Worm (Caenorhabditis elegans): ENCODE data around the gene R10H10.3.

The R10H10.3 gene

DNA sequence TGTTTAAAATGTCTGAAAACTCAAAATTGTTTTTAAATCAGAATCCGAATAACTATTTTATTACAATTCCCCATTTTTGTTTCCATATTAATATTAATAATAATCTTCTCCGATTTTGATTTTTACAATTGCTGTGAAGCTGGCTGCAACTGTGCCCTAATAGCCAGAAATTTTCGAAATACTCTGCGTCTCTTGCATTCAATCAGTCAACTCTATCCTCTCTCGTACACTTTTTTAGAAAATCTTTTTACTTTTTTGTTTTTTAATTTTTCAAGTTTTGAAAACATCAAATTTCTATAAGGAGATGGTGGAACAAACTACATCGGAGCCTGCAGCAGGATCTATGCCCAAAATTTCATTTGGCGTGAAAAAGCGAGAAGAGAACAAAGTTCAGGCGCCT, 30.5 kb upstream of the R10H10.3 start, which contains the start of gene gkow-1:
Gene gkow-1, plus strand, starts transcription at position 301 of the 400 bp plus-strand sequence.
- peak; percentile 35 for TF ChIP-seq ces-1 (GFP tag; optimal IDR thresholded peaks at IDR 0.05)
- TF ChIP-seq mab-5 (tag; optimal IDR thresholded peaks at IDR 0.05): no peak

DNA sequence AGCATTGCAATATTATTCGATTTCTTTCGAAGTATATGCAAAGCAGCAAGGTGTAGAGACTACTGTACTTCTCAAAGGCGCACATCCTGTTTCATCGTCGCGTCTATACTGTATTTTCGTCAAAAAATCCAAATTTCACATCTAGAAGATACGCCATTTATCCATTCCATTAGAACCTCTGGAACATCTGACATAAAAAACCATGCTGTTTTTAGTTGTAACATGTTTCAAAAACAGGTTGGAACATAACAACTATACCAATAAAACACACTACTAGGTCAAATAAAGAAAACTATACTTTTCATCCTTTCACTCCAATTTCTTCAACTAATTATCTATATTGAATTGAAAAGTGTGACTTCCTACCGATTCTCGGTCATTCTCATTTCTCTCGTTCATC, 28.0 kb upstream of the R10H10.3 start, which contains the start of gene ugt-59:
Gene ugt-59, plus strand, starts transcription at position 301 of the 400 bp plus-strand sequence.
- TF ChIP-seq elt-3 (tag; optimal IDR thresholded peaks at IDR 0.05) (no peak), tbx-8 (GFP tag; optimal IDR thresholded peaks at IDR 0.05) (no peak), zip-8 (tag; optimal IDR thresholded peaks at IDR 0.05) (no peak), ceh-43 (GFP tag; optimal IDR thresholded peaks at IDR 0.05) (no peak), unc-62 (GFP tag; optimal IDR thresholded peaks at IDR 0.05) (no peak), lsy-2 (tag; optimal IDR thresholded peaks at IDR 0.05) (no peak), unc-120 (tag; optimal IDR thresholded peaks at IDR 0.05; ENCODE audit: poor library complexity, severe bottlenecking) (no peak)

DNA sequence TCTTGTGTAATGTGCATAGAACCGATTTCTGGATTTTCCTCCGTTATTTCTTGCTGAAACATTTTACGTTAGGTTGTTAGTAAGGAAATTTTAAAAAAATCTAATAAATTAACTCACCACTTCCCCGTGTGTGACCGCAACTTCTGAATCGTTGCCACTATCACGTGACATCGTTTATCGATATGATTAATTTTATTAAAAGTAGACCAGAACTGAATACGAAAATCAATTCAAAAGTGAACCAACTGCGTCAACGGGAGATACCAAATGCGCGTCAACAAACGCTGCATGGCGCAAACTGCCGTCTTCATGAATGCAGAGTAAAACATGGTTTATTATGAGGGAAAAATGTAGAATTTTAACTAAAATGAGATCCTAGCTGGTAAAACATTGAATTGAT, 22.3 kb upstream of the R10H10.3 start, which contains the start of gene sir-2.1:
Gene sir-2.1, minus strand, starts transcription at position 212 of the 400 bp plus-strand sequence.
- no peak for TF ChIP-seq elt-3 (tag; optimal IDR thresholded peaks at IDR 0.05)
- TF ChIP-seq lsy-2 (tag; optimal IDR thresholded peaks at IDR 0.05): peak; percentile 14
- no peak for TF ChIP-seq nhr-12 (tag; optimal IDR thresholded peaks at IDR 0.05)
- peak; percentile 47 for TF ChIP-seq mep-1 (tag; optimal IDR thresholded peaks at IDR 0.05)
- TF ChIP-seq lin-32 (GFP tag; optimal IDR thresholded peaks at IDR 0.05): no peak
- TF ChIP-seq snpc-4 (tag; optimal IDR thresholded peaks at IDR 0.05): no peak
- TF ChIP-seq M03D4.4 (tag; optimal IDR thresholded peaks at IDR 0.05): no peak
- TF ChIP-seq tbx-8 (GFP tag; optimal IDR thresholded peaks at IDR 0.05): no peak
- no peak for TF ChIP-seq flh-1 (GFP tag; optimal IDR thresholded peaks at IDR 0.05)
- no peak for TF ChIP-seq sem-2 (GFP tag; optimal IDR thresholded peaks at IDR 0.05)
- no peak for TF ChIP-seq sptf-1 (tag; optimal IDR thresholded peaks at IDR 0.05)
- no peak for TF ChIP-seq blmp-1 (tag; optimal IDR thresholded peaks at IDR 0.05)
- no peak for TF ChIP-seq drap-1 (GFP tag; optimal IDR thresholded peaks at IDR 0.05)
- TF ChIP-seq ces-1 (GFP tag; optimal IDR thresholded peaks at IDR 0.05): peak; percentile 46
- TF ChIP-seq zip-8 (tag; optimal IDR thresholded peaks at IDR 0.05): no peak
- TF ChIP-seq hlh-1 (tag; optimal IDR thresholded peaks at IDR 0.05): no peak
- peak; percentile 8 for TF ChIP-seq lin-13 (tag; optimal IDR thresholded peaks at IDR 0.05)

DNA sequence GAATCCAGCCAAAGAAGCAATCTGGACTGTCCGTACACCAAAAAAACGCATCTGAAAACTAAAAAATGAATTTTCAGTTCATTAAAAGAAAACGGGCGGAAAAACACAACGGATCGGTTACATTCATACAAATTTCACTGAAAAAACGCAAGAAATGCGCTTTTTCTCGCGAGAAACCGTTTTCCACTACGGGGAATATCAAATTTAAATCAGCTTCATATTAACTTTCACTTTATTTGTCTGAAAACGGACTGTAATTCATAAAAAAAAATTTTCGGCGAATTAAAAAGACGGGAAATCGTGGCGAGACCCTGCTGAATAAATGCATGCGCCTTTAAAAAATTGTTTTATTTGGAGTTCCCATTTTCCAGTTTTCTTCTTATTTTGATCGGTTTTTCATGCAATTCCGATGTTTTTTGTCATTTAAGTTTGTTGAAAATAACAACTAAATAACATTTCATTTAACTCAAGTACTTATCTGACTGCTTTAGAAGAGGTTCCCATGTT, 20.5 kb upstream of the R10H10.3 start, which contains the start of gene pges-2:
Gene pges-2, minus strand, starts transcription at position 51 of the 507 bp plus-strand sequence.
- peak; percentile 12 for TF ChIP-seq lsy-2 (tag; optimal IDR thresholded peaks at IDR 0.05)
- peak; percentile 52 for TF ChIP-seq ces-1 (GFP tag; optimal IDR thresholded peaks at IDR 0.05)
- TF ChIP-seq unc-120 (tag; optimal IDR thresholded peaks at IDR 0.05; ENCODE audit: poor library complexity, severe bottlenecking): peak; percentile 0
- no peak for TF ChIP-seq lin-13 (tag; optimal IDR thresholded peaks at IDR 0.05)

DNA sequence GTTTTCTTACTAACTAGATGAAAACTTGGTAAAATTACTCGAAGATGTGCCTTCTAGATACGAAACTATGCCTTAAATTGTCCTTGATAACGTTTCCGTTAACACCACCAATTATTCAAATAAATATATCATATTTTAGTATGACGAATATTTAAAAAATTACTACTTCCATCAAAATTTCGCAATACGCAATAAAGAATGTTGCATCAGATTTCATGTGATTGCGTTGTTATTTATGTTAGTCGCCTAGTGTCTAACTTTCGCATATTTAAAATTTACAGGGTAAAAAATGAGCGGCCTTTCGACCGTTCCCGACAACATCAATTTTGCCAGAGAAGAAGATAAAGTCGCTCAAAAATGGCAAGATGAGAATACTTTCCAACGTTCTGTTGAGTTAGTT, 20.0 kb upstream of the R10H10.3 start, which contains the start of gene iars-1:
Gene iars-1, plus strand, starts transcription at position 276 of the 400 bp plus-strand sequence.
- TF ChIP-seq zip-8 (tag; optimal IDR thresholded peaks at IDR 0.05) (peak; percentile 67), flh-1 (GFP tag; optimal IDR thresholded peaks at IDR 0.05) (no peak), ces-1 (GFP tag; optimal IDR thresholded peaks at IDR 0.05) (no peak), ztf-11 (tag; optimal IDR thresholded peaks at IDR 0.05) (no peak), nhr-28 (tag; optimal IDR thresholded peaks at IDR 0.05) (no peak), mab-5 (tag; optimal IDR thresholded peaks at IDR 0.05) (no peak), sem-2 (GFP tag; optimal IDR thresholded peaks at IDR 0.05) (no peak), nhr-2 (tag; optimal IDR thresholded peaks at IDR 0.05) (no peak)

DNA sequence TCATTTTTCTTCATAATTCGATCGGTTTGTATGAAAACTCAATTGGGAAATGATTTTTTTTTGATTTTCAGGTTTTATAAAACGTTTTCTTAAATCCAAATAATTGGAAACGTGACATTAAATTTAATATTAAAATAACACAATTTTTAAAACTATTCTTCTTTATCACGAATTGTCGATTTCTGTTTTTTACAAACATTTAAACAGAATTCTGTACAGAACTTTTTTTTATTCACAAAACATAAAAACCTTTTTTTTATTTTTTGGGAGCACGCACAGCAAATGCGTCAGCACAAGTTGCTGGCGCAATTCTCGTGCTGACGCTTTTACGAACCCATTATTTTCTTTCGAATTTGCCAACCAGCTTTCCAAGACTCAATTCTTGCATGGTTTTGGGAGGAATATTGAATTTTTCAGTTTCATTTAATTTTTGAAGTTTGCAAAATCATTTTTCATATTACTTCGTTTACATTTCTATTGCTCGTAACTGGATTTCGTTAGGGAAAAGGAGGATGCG, 14.5 kb upstream of the R10H10.3 start, which contains the start of gene mpz-5:
Gene mpz-5, minus strand, starts transcription at position 51 of the 517 bp plus-strand sequence.
- TF ChIP-seq pha-4 (tag; optimal IDR thresholded peaks at IDR 0.05) (peak; percentile 0), hlh-1 (tag; optimal IDR thresholded peaks at IDR 0.05) (peak; percentile 24), elt-3 (tag; optimal IDR thresholded peaks at IDR 0.05) (no peak), zip-8 (tag; optimal IDR thresholded peaks at IDR 0.05) (no peak), ceh-43 (GFP tag; optimal IDR thresholded peaks at IDR 0.05) (peak; percentile 11), lsy-2 (tag; optimal IDR thresholded peaks at IDR 0.05) (peak; percentile 64), ceh-83 (GFP tag; optimal IDR thresholded peaks at IDR 0.05) (peak; percentile 51), unc-120 (tag; optimal IDR thresholded peaks at IDR 0.05; ENCODE audit: poor library complexity, severe bottlenecking) (no peak), nhr-2 (tag; optimal IDR thresholded peaks at IDR 0.05) (no peak), mep-1 (tag; optimal IDR thresholded peaks at IDR 0.05) (peak; percentile 81), lin-32 (GFP tag; optimal IDR thresholded peaks at IDR 0.05) (peak; percentile 32), sptf-1 (tag; optimal IDR thresholded peaks at IDR 0.05) (peak; percentile 75), lin-13 (tag; optimal IDR thresholded peaks at IDR 0.05) (peak; percentile 60), tbx-8 (GFP tag; optimal IDR thresholded peaks at IDR 0.05) (no peak), M03D4.4 (tag; optimal IDR thresholded peaks at IDR 0.05) (peak; percentile 39), nhr-237 (tag; optimal IDR thresholded peaks at IDR 0.05) (peak; percentile 23), bed-3 (GFP tag; optimal IDR thresholded peaks at IDR 0.05) (no peak)

Measured in whole organism, mixed stage, embryonic.